Worm (Caenorhabditis elegans): ENCODE results near the gene srv-14.
A peak's percentile ranks its signal among the peaks of the same experiment; 100 is the strongest.

srv-14 gene

ce11 chrIV:15906059-15906632 is 12.1 kb upstream of the srv-14 start, which contains the start of gene srv-15:
srv-15 (plus strand) TSS chrIV:15906582.
- no peak for TF ChIP-seq daf-12 (tag; optimal IDR thresholded peaks at IDR 0.05)
- TF ChIP-seq ZK546.5 (tag; optimal IDR thresholded peaks at IDR 0.05) = no peak
- no peak for TF ChIP-seq elt-2 (tag; optimal IDR thresholded peaks at IDR 0.05)
- no peak for TF ChIP-seq egl-5 (tag; optimal IDR thresholded peaks at IDR 0.05)
- no peak for TF ChIP-seq nhr-25 (tag; optimal IDR thresholded peaks at IDR 0.05)
- TF ChIP-seq ceh-16 (tag; optimal IDR thresholded peaks at IDR 0.05) = no peak
- TF ChIP-seq nhr-77 (tag; optimal IDR thresholded peaks at IDR 0.05) = no peak
- no peak for TF ChIP-seq ceh-28 (tag; optimal IDR thresholded peaks at IDR 0.05)
- no peak for TF ChIP-seq fkh-10 (GFP tag; optimal IDR thresholded peaks at IDR 0.05)

- no peak for TF ChIP-seq fkh-10 (GFP tag; optimal IDR thresholded peaks at IDR 0.05)
- peak; percentile 3 for TF ChIP-seq nhr-23 (tag; optimal IDR thresholded peaks at IDR 0.05)
Observed at ce11 chrIV:15901123-15901522, 7.1 kb upstream of the srv-14 start, which contains the start of gene Y105C5B.5. Y105C5B.5 (minus strand) TSS chrIV:15901225.

ce11 chrIV:15900158-15900557 is 6.1 kb upstream of the srv-14 start:
- TF ChIP-seq nhr-12 (tag; optimal IDR thresholded peaks at IDR 0.05) = no peak
- no peak for TF ChIP-seq skn-1 (tag; optimal IDR thresholded peaks at IDR 0.05)
- no peak for TF ChIP-seq ztf-11 (tag; optimal IDR thresholded peaks at IDR 0.05)
- TF ChIP-seq pqm-1 (tag; optimal IDR thresholded peaks at IDR 0.05) = no peak
- no peak for TF ChIP-seq egl-5 (tag; optimal IDR thresholded peaks at IDR 0.05)
- TF ChIP-seq nhr-76 (tag; optimal IDR thresholded peaks at IDR 0.05) = no peak

- TF ChIP-seq fkh-2 (tag; optimal IDR thresholded peaks at IDR 0.05) (no peak), lin-39 (tag; optimal IDR thresholded peaks at IDR 0.05) (no peak), eor-1 (tag; optimal IDR thresholded peaks at IDR 0.05) (no peak), nhr-237 (tag; optimal IDR thresholded peaks at IDR 0.05) (no peak), ztf-11 (tag; optimal IDR thresholded peaks at IDR 0.05) (no peak), nhr-43 (tag; optimal IDR thresholded peaks at IDR 0.05; ENCODE audit: poor library complexity, severe bottlenecking) (no peak), elt-1 (tag; optimal IDR thresholded peaks at IDR 0.05) (no peak), nhr-28 (tag; optimal IDR thresholded peaks at IDR 0.05) (no peak), ceh-28 (tag; optimal IDR thresholded peaks at IDR 0.05) (no peak), skn-1 (tag; optimal IDR thresholded peaks at IDR 0.05) (no peak), mml-1 (tag; optimal IDR thresholded peaks at IDR 0.05) (no peak), nfya-1 (tag; optimal IDR thresholded peaks at IDR 0.05; ENCODE audit: insufficient read depth) (no peak), nhr-25 (tag; optimal IDR thresholded peaks at IDR 0.05) (no peak), egl-5 (tag; optimal IDR thresholded peaks at IDR 0.05) (no peak), ceh-16 (tag; optimal IDR thresholded peaks at IDR 0.05) (no peak)
Observed at ce11 chrIV:15894819-15895218, 786 bp upstream of the srv-14 start.

ce11 chrIV:15883922-15884321 is 10.1 kb downstream of the srv-14 start, which contains the start of gene Y105C5B.3:
Y105C5B.3 (plus strand) TSS chrIV:15884222.
- TF ChIP-seq unc-39 (tag; optimal IDR thresholded peaks at IDR 0.05) (no peak), nhr-11 (tag; optimal IDR thresholded peaks at IDR 0.05) (no peak), lin-39 (tag; optimal IDR thresholded peaks at IDR 0.05) (no peak), ceh-9 (tag; optimal IDR thresholded peaks at IDR 0.05) (no peak), aly-2 (tag; optimal IDR thresholded peaks at IDR 0.05) (no peak), nhr-77 (tag; optimal IDR thresholded peaks at IDR 0.05) (no peak), eor-1 (tag; optimal IDR thresholded peaks at IDR 0.05) (no peak)

- no peak for TF ChIP-seq fkh-2 (tag; optimal IDR thresholded peaks at IDR 0.05)
- TF ChIP-seq ama-1 (optimal IDR thresholded peaks at IDR 0.05) = no peak
- no peak for TF ChIP-seq aly-2 (tag; optimal IDR thresholded peaks at IDR 0.05)
- no peak for TF ChIP-seq ztf-11 (tag; optimal IDR thresholded peaks at IDR 0.05)
- TF ChIP-seq daf-12 (tag; optimal IDR thresholded peaks at IDR 0.05) = no peak
Observed at ce11 chrIV:15880114-15880513, 13.9 kb downstream of the srv-14 start.

- TF ChIP-seq pha-4 (tag; optimal IDR thresholded peaks at IDR 0.05) = no peak
- TF ChIP-seq nfya-1 (tag; optimal IDR thresholded peaks at IDR 0.05; ENCODE audit: insufficient read depth) = peak; percentile 70
- TF ChIP-seq skn-1 (tag; optimal IDR thresholded peaks at IDR 0.05) = no peak
- no peak for TF ChIP-seq fos-1 (tag; optimal IDR thresholded peaks at IDR 0.05)
- TF ChIP-seq snpc-4 (tag; optimal IDR thresholded peaks at IDR 0.05) = no peak
- no peak for TF ChIP-seq ZK546.5 (tag; optimal IDR thresholded peaks at IDR 0.05)
Observed at ce11 chrIV:15878262-15878661, 15.8 kb downstream of the srv-14 start.
